Worm (Caenorhabditis elegans) whole organism, L1 larva: ENCODE measurements around the gene mks-5.

ENCODE experiments used
- C16A3.4 ChIP-seq: fragments of 150-350 bp; optimal IDR thresholded peaks from 2 replicates; lab custom pipeline; 2014; ENCODE audit warnings: missing biosample characterization, missing genetic modification characterization
- alr-1 ChIP-seq: fragments of 200-800 bp; sonication (Bioruptor generic); optimal IDR thresholded peaks from 2 replicates; lab custom pipeline; 2018; ENCODE audit warnings: borderline replicate concordance, mild to moderate bottlenecking, missing genetic modification characterization, missing compliant biosample characterization
- blmp-1 ChIP-seq: fragments of 150-350 bp; optimal IDR thresholded peaks from 2 replicates; lab custom pipeline; 2014; ENCODE audit warnings: missing biosample characterization, missing genetic modification characterization
- ceh-8 ChIP-seq: fragments of 200-800 bp; sonication (Bioruptor generic); optimal IDR thresholded peaks from 2 replicates; lab custom pipeline; 2018; ENCODE audit warnings: mild to moderate bottlenecking, missing genetic modification characterization, moderate library complexity, missing compliant biosample characterization
- ceh-82 ChIP-seq, 3 experiments: fragments of 150-350 bp in 1 of 3; sonication (generic microtip) in 2 of 3; optimal IDR thresholded peaks; 2 replicates each; lab custom pipeline; 2014 to 2017; ENCODE audit warnings: missing biosample characterization in 3 of 3, missing genetic modification characterization in 3 of 3
- ceh-88 ChIP-seq: fragments of 200-800 bp; sonication (Bioruptor generic); IDR thresholded peaks from 2 replicates; pipeline ENCODE4 v1.3.6; 2022; ENCODE audit warnings: missing genetic modification characterization, missing compliant biosample characterization
- ceh-90 ChIP-seq: sonication (generic microtip); optimal IDR thresholded peaks from 2 replicates; lab custom pipeline; 2016; ENCODE audit warnings: missing genetic modification characterization, missing compliant biosample characterization
- dpl-1 ChIP-seq, 3 experiments: fragments of 150-350 bp in 2 of 3; sonication (generic microtip) in 1 of 3; optimal IDR thresholded peaks; 2 replicates each; lab custom pipeline; 2014 to 2017; ENCODE audit warnings: missing biosample characterization in 3 of 3, missing genetic modification characterization in 3 of 3, missing genetic modification reagents in 3 of 3
- efl-1 ChIP-seq, 4 experiments: fragments of 150-350 bp; optimal IDR thresholded peaks in 3 of 4; peaks in 1 of 4; 1 replicate in 1 of 4; 2 replicates in 3 of 4; lab custom pipeline; 2014; ENCODE audit warnings: missing biosample characterization in 2 of 4, missing genetic modification characterization in 2 of 4, missing genetic modification reagents in 2 of 4
- egl-13 ChIP-seq: sonication (generic microtip); optimal IDR thresholded peaks from 2 replicates; lab custom pipeline; 2016; ENCODE audit warnings: missing genotype, missing genetic modification reagents, missing genetic modification characterization, missing compliant biosample characterization
- egl-27 ChIP-seq, 2 experiments: fragments of 150-350 bp in 1 of 2; sonication (generic microtip); optimal IDR thresholded peaks; 3 replicates each; lab custom pipeline; 2017 to 2018; ENCODE audit warnings: missing biosample characterization in 2 of 2, missing genetic modification characterization in 2 of 2, missing genetic modification reagents in 2 of 2
- ets-5 ChIP-seq: fragments of 200-800 bp; sonication (Bioruptor generic); IDR thresholded peaks from 2 replicates; pipeline ENCODE4 v1.3.6; 2022; ENCODE audit warnings: missing genetic modification characterization, missing compliant biosample characterization
- fkh-10 ChIP-seq: sonication (generic microtip); optimal IDR thresholded peaks from 2 replicates; lab custom pipeline; 2017; ENCODE audit warnings: missing biosample characterization, missing genetic modification reagents, missing genetic modification characterization
- fkh-8 ChIP-seq: sonication (generic microtip); optimal IDR thresholded peaks from 2 replicates; lab custom pipeline; 2016; ENCODE audit warnings: mild to moderate bottlenecking, missing genetic modification characterization, missing compliant biosample characterization
- grh-1 ChIP-seq: fragments of 200-800 bp; sonication (Bioruptor generic); IDR thresholded peaks from 2 replicates; pipeline ENCODE4 v1.3.6; 2022; ENCODE audit warnings: missing genetic modification reagents, missing genetic modification characterization, missing compliant biosample characterization
- hpl-2 ChIP-seq: fragments of 150-350 bp; optimal IDR thresholded peaks from 2 replicates; lab custom pipeline; 2014; ENCODE audit warnings: missing biosample characterization, missing genetic modification reagents, missing genetic modification characterization
- irx-1 ChIP-seq: sonication (generic microtip); optimal IDR thresholded peaks from 2 replicates; lab custom pipeline; 2016; ENCODE audit warnings: missing genetic modification characterization, missing compliant biosample characterization
- isw-1 ChIP-seq: fragments of 200-800 bp; sonication (Bioruptor generic); IDR thresholded peaks from 2 replicates; pipeline ENCODE4 v1.3.6; 2022; ENCODE audit warnings: missing genetic modification characterization, missing compliant biosample characterization
- lin-14 ChIP-seq: fragments of 200-800 bp; sonication (Bioruptor generic); optimal IDR thresholded peaks from 2 replicates; lab custom pipeline; 2018; ENCODE audit warnings: mild to moderate bottlenecking, missing genetic modification characterization, moderate library complexity, missing compliant biosample characterization
- lin-15B ChIP-seq: fragments of 150-350 bp; sonication (generic microtip); optimal IDR thresholded peaks from 3 replicates; lab custom pipeline; 2014; ENCODE audit warnings: missing biosample characterization, missing genetic modification characterization
- lin-39 ChIP-seq: fragments of 150-350 bp; optimal IDR thresholded peaks from 2 replicates; lab custom pipeline; 2014; ENCODE audit warnings: missing biosample characterization, missing genetic modification reagents, missing genetic modification characterization
- mab-9 ChIP-seq: fragments of 200-800 bp; sonication (Bioruptor generic); IDR thresholded peaks from 2 replicates; pipeline ENCODE4 v1.3.6; 2022; ENCODE audit warnings: missing genetic modification reagents, missing genetic modification characterization, missing compliant biosample characterization
- mdl-1 ChIP-seq, 2 experiments: fragments of 150-350 bp; optimal IDR thresholded peaks; 2 replicates each; lab custom pipeline; 2014 to 2017; ENCODE audit warnings: missing biosample characterization in 2 of 2, missing genetic modification characterization in 2 of 2, inconsistent platforms in 1 of 2
- mef-2 ChIP-seq: fragments of 150-350 bp; optimal IDR thresholded peaks from 2 replicates; lab custom pipeline; 2014; ENCODE audit warnings: missing biosample characterization, missing genetic modification characterization
- mep-1 ChIP-seq: fragments of 150-350 bp; optimal IDR thresholded peaks from 2 replicates; lab custom pipeline; 2014; ENCODE audit warnings: missing biosample characterization, missing genetic modification characterization
- nhr-11 ChIP-seq: fragments of 150-350 bp; optimal IDR thresholded peaks from 2 replicates; lab custom pipeline; 2014; ENCODE audit warnings: missing biosample characterization, missing genetic modification characterization
- nhr-19 ChIP-seq: fragments of 200-800 bp; sonication (Bioruptor generic); conservative IDR thresholded peaks from 2 replicates; pipeline ENCODE4 v1.3.6; 2022; ENCODE audit warnings: missing genetic modification characterization, missing compliant biosample characterization
- nhr-20 ChIP-seq: sonication (generic microtip); optimal IDR thresholded peaks from 2 replicates; lab custom pipeline; 2016; ENCODE audit warnings: mild to moderate bottlenecking, missing genetic modification characterization, missing compliant biosample characterization
- nhr-28 ChIP-seq: fragments of 150-350 bp; optimal IDR thresholded peaks from 2 replicates; lab custom pipeline; 2014; ENCODE audit warnings: missing biosample characterization, missing genetic modification characterization
- nhr-47 ChIP-seq: sonication (generic microtip); optimal IDR thresholded peaks from 2 replicates; lab custom pipeline; 2016; ENCODE audit warnings: mild to moderate bottlenecking, missing genetic modification characterization, moderate library complexity, missing compliant biosample characterization
- nhr-71 ChIP-seq: sonication (generic microtip); optimal IDR thresholded peaks from 2 replicates; lab custom pipeline; 2016; ENCODE audit warnings: mild to moderate bottlenecking, missing genetic modification characterization, moderate library complexity, missing compliant biosample characterization
- nhr-76 ChIP-seq: sonication (generic microtip); optimal IDR thresholded peaks from 2 replicates; lab custom pipeline; 2017; ENCODE audit warnings: missing biosample characterization, missing genetic modification characterization
- nhr-84 ChIP-seq: sonication (generic microtip); optimal IDR thresholded peaks from 2 replicates; lab custom pipeline; 2017; ENCODE audit warnings: missing biosample characterization, missing genetic modification characterization
- pqm-1 ChIP-seq: sonication (generic microtip); optimal IDR thresholded peaks from 3 replicates; lab custom pipeline; 2017; ENCODE audit warnings: missing biosample characterization, missing genetic modification characterization
- rnt-1 ChIP-seq: sonication (generic microtip); optimal IDR thresholded peaks from 2 replicates; lab custom pipeline; 2016; ENCODE audit warnings: mild to moderate bottlenecking, missing genetic modification characterization, moderate library complexity, missing compliant biosample characterization
- skn-1 ChIP-seq: fragments of 150-350 bp; optimal IDR thresholded peaks from 2 replicates; lab custom pipeline; 2014; ENCODE audit warnings: missing biosample characterization, missing genetic modification characterization
- sox-4 ChIP-seq: sonication (generic microtip); optimal IDR thresholded peaks from 2 replicates; lab custom pipeline; 2016; ENCODE audit warnings: missing genetic modification characterization, missing compliant biosample characterization
- swsn-7 ChIP-seq: sonication (generic microtip); optimal IDR thresholded peaks from 2 replicates; lab custom pipeline; 2016; ENCODE audit warnings: missing genetic modification characterization, missing compliant biosample characterization
- tbx-2 ChIP-seq: sonication (generic microtip); optimal IDR thresholded peaks from 2 replicates; lab custom pipeline; 2016; ENCODE audit warnings: missing genetic modification characterization, missing compliant biosample characterization
- unc-130 ChIP-seq: fragments of 150-350 bp; optimal IDR thresholded peaks from 2 replicates; lab custom pipeline; 2017; ENCODE audit warnings: missing biosample characterization, missing genetic modification characterization, inconsistent platforms
- unc-86 ChIP-seq: sonication (generic microtip); optimal IDR thresholded peaks from 2 replicates; lab custom pipeline; 2016; ENCODE audit warnings: missing genetic modification characterization, missing compliant biosample characterization
- xbp-1 ChIP-seq: sonication (generic microtip); optimal IDR thresholded peaks from 2 replicates; lab custom pipeline; 2016; ENCODE audit warnings: missing genetic modification characterization, missing compliant biosample characterization
- ztf-11 ChIP-seq, 2 experiments: sonication (generic microtip); optimal IDR thresholded peaks; 2 replicates each; lab custom pipeline; 2016 to 2017; ENCODE audit warnings: missing genetic modification characterization in 2 of 2, missing biosample characterization in 1 of 2, missing compliant biosample characterization in 1 of 2
- ztf-4 ChIP-seq: fragments of 150-350 bp; optimal IDR thresholded peaks from 2 replicates; lab custom pipeline; 2014; ENCODE audit warnings: missing biosample characterization, missing genetic modification characterization

mks-5 gene

DNA sequence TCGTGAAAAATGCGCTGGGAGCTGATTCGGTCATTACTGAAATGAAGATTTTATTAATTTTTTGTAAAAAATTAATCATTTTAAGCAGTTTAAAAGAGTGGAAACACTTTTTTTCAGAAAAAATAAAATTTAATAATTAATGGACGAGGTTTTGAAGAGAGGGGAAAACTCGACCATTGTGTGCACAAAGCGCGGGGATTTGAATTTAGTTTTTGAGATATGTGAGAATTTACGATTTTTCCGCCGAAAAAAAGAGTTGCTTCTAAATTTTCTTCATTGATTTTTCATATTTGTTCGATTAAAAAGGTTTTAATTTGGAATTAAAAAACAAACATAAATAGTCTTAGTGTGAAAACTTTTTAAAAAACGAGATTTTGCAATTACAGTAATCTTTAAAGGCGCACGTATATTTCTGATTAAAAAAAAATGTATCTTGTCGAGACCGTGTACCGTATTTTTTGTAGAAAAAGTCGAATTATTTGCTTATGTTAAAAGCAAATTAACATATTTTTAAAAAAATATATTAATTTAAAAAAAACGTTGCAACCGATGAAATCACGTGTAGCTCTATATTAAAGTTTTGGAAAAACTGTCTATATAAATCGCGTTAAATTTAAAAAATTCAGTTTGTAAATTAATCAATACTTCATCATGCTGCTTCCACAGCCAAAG, 5.6 kb upstream of the mks-5 start, which contains the start of the genes dph-2 and C09G5.7 (continued):
- TF ChIP-seq hpl-2 (GFP tag; lab: Kevin White, UChicago) (no peak), mef-2 (tag; lab: Kevin White, UChicago) (no peak), blmp-1 (peak; percentile 35), mdl-1 (tag; optimal IDR thresholded peaks at IDR 0.05; lab: Kevin White, UChicago) (no peak), fkh-10 (GFP tag; lab: Kevin White, UChicago) (no peak), isw-1 (GFP tag; lab: Robert Waterston, UW) (peak; percentile 4; the same call in 1 of the 2 replicates), nhr-20 (tag; lab: Kevin White, UChicago) (no peak), swsn-7 (tag; lab: Kevin White, UChicago) (no peak), ztf-11 (tag; optimal IDR thresholded peaks at IDR 0.05; lab: Kevin White, UChicago) (peak in 1 of 2 experiments; percentile 45), unc-130 (tag; lab: Kevin White, UChicago) (no peak), dpl-1 (GFP tag; optimal IDR thresholded peaks at IDR 0.05; lab: Kevin White, UChicago) (peak; percentile 81 to 90 (median 87)), egl-13 (no peak), skn-1 (tag; lab: Kevin White, UChicago) (peak; percentile 54), ceh-8 (GFP tag; lab: Kevin White, UChicago) (no peak), irx-1 (tag; lab: Kevin White, UChicago) (peak; percentile 65), lin-39 (tag; lab: Kevin White, UChicago) (no peak), ceh-82 (tag; optimal IDR thresholded peaks at IDR 0.05; lab: Kevin White, UChicago) (no peak), unc-86 (no peak), rnt-1 (tag; lab: Kevin White, UChicago) (peak; percentile 82), tbx-2 (peak; percentile 51), nhr-11 (no peak), grh-1 (GFP tag; lab: Robert Waterston, UW) (no peak), sox-4 (tag; lab: Kevin White, UChicago) (peak; percentile 30), xbp-1 (peak; percentile 37), nhr-19 (GFP tag; lab: Robert Waterston, UW) (0 out of 2 replicates have a peak, but pooled peaks have one; percentile 5), nhr-84 (tag; lab: Kevin White, UChicago) (no peak), mep-1 (tag; lab: Kevin White, UChicago) (peak; percentile 24), C16A3.4 (tag; lab: Kevin White, UChicago) (no peak), lin-15B (tag; lab: Kevin White, UChicago) (peak; percentile 35)

- TF ChIP-seq mep-1 (tag; lab: Kevin White, UChicago) (no peak), efl-1 (optimal IDR thresholded peaks at IDR 0.05; lab: Kevin White, UChicago) (no peak), efl-1 (GFP tag; optimal IDR thresholded peaks at IDR 0.05 in 1 of 2; lab: Kevin White, UChicago) (peak in 1 of 2 experiments; percentile 31)
- TF ChIP-seq, all 84 proteins: peak for 1
Observed at ce11 chrII:10717124-10717523, 2.9 kb upstream of the mks-5 start, which contains the start of gene C09G5.13. TSS of gene C09G5.13 (plus strand) at chrII:10717424.

- no peak for TF ChIP-seq nhr-19 (GFP tag; lab: Robert Waterston, UW)
- TF ChIP-seq mef-2 (tag; lab: Kevin White, UChicago), result no peak
- TF ChIP-seq ztf-4 (tag; lab: Kevin White, UChicago), result no peak
- TF ChIP-seq ceh-88, result no peak
- TF ChIP-seq, all 84 proteins: peak for 0
Observed at ce11 chrII:10723069-10723468, 3.0 kb downstream of the mks-5 start, which contains the start of gene C09G5.14. TSS of gene C09G5.14 (minus strand) at chrII:10723169.

ce11 chrII:10730702-10731101, 10.7 kb downstream of the mks-5 start:
- TF ChIP-seq pqm-1 (tag; lab: Kevin White, UChicago) (no peak), ceh-88 (no peak), swsn-7 (tag; lab: Kevin White, UChicago) (peak; percentile 3), ets-5 (GFP tag; lab: Robert Waterston, UW) (no peak), nhr-76 (tag; lab: Kevin White, UChicago) (no peak), fkh-10 (GFP tag; lab: Kevin White, UChicago) (no peak), nhr-28 (tag; lab: Kevin White, UChicago) (no peak), efl-1 (optimal IDR thresholded peaks at IDR 0.05; lab: Kevin White, UChicago) (no peak), efl-1 (GFP tag; optimal IDR thresholded peaks at IDR 0.05 in 1 of 2; lab: Kevin White, UChicago) (no peak), sox-4 (tag; lab: Kevin White, UChicago) (no peak), mdl-1 (tag; optimal IDR thresholded peaks at IDR 0.05; lab: Kevin White, UChicago) (no peak), lin-14 (no peak), nhr-71 (tag; lab: Kevin White, UChicago) (peak; percentile 63), fkh-8 (peak; percentile 83), egl-27 (tag; optimal IDR thresholded peaks at IDR 0.05; lab: Kevin White, UChicago) (no peak), nhr-47 (tag; lab: Kevin White, UChicago) (peak; percentile 53), mab-9 (GFP tag; lab: Robert Waterston, UW) (no peak), skn-1 (tag; lab: Kevin White, UChicago) (no peak), ceh-82 (tag; optimal IDR thresholded peaks at IDR 0.05; lab: Kevin White, UChicago) (no peak), ztf-4 (tag; lab: Kevin White, UChicago) (no peak), alr-1 (tag; lab: Kevin White, UChicago) (no peak), ceh-90 (tag; lab: Kevin White, UChicago) (no peak)
